Fruit fly (Drosophila melanogaster): ENCODE measurements around the gene CG42521.

DNA sequence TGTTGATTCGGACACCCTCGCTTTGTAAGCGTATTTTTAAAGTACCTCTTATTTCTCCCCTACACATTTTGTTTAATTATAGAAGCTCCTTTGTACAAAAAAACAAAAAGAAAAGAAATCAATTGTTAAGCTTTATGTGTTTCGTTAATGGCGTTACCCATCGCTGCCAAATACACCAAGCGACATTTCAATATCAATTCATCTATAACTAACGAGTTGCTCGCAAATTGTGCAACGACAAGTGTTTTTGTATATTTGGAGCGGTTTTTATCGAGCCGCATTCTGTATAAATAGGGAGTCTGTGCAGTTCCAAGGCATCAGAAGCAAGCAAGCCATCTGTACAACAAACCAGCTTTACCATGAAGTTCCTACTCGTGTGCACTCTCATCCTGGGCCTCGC, 16.1 kb upstream of the CG42521 start, which contains the start of gene CG18628:
- TF ChIP-seq CTCF (optimal IDR thresholded peaks at IDR 0.05) (no peak), CG8478 (optimal IDR thresholded peaks at IDR 0.05) (no peak)
